Fruit fly (Drosophila melanogaster): ENCODE results near the gene CG31751.

DNA sequence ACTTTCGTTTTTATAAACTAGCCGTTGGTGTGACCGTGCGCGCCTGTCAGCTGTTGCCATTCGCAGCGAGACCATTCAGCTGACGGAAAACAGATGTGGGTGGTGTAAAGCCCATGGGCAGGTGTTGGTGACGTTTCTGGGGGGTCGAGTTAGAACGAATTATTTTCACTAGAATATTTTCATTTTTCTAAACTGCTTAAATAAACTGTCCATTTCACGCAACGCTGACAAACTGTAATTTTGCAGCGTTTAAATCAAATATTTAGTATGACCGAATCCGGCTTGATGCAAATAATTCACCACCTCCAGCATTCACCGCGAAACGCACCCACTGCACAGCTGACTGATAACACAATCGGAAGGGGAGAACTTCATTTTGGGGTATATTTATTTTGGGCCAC is 18.4 kb downstream of the CG31751 start, which contains the start of the genes CG10383 and CG10338:
- no peak for TF ChIP-seq hbn (GFP tag; IDR thresholded peaks at IDR 0.05; ENCODE audit: partially characterized antibody)
- peak; percentile 9 for TF ChIP-seq Sry-β (GFP tag; optimal IDR thresholded peaks at IDR 0.05)

Data from whole organism, embryonic.